Fruit fly (Drosophila melanogaster) whole organism: ENCODE data around the gene Est-P.

ENCODE experiments used
- CG8478 ChIP-seq: fragments of >200 bp; optimal IDR thresholded peaks from 2 replicates; lab custom pipeline; 2018; ENCODE audit warnings: inconsistent platforms
- EcR ChIP-seq, 2 experiments: fragments of >200 bp; optimal IDR thresholded peaks; 2 replicates each; lab custom pipeline; 2017; ENCODE audit warnings: missing biosample characterization in 2 of 2, missing genetic modification characterization in 2 of 2, missing genetic modification reagents in 2 of 2
- pan ChIP-seq: fragments of >200 bp; optimal IDR thresholded peaks from 2 replicates; lab custom pipeline; 2017
- psq ChIP-seq: fragments of >200 bp; optimal IDR thresholded peaks from 2 replicates; lab custom pipeline; 2017

DNA sequence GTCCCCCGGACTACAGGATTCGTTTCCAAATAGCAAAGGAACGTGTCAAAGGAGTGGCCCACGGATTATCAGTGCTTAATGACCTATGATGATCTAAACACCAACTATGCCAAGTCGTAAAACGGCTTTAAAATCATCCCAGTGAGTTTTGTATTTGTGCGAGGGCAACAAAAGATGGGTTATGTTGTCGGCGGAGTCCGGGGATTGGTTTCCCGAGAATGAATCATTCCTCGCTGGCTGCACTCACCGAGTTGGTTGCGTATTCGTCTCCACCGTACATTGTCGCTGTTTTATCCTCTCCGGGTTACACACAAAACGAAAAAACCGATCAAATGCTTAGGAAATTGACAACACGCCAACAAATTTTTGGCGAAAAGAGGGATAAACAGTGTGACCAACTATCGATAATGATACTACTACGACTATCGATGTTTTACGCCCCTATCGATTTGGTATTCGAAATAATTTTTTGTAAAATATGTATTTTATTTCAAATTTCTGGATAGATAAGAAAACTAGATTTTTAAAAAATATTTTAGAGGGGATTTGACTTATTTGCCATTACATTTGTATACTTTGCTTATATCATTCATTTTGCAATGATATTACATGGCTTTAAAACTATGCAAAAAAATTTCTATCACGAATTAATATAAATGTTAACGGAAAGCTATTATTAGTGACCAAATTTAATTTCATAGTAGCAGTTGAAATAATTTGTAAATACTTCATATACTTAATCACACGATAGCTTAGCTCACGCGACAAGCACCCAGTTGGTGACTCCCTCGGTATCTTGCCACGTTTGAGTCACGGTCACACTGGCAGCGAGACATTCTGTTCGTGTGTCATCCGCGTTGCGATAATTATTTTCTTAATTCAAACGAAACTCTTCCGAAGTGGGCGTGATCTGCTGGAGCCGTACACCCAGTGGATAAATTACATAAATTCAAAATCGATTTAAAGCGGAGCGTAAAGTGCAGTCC is 44.5 kb upstream of the Est-P start, which contains the start of the genes eIF3l and Nrx-IV:
- no peak for TF ChIP-seq psq (lab: Kevin White, UChicago)
- TF ChIP-seq pan (lab: Kevin White, UChicago), result no peak
- TF ChIP-seq EcR (GFP tag; optimal IDR thresholded peaks at IDR 0.05; lab: Kevin White, UChicago), result no peak
- TF ChIP-seq CG8478, result no peak
